Fruit fly (Drosophila melanogaster) whole organism: ENCODE results near the gene CG14423.

Source experiments
- CG8478 ChIP-seq: fragments of >200 bp; optimal IDR thresholded peaks from 2 replicates; lab custom pipeline; 2018; ENCODE audit warnings: inconsistent platforms
- EcR ChIP-seq, 2 experiments: fragments of >200 bp; optimal IDR thresholded peaks; 2 replicates each; lab custom pipeline; 2017; ENCODE audit warnings: missing biosample characterization in 2 of 2, missing genetic modification characterization in 2 of 2, missing genetic modification reagents in 2 of 2
- usp ChIP-seq: fragments of >200 bp; optimal IDR thresholded peaks from 2 replicates; lab custom pipeline; 2017; ENCODE audit warnings: missing biosample characterization, missing genetic modification characterization, mixed read lengths

DNA sequence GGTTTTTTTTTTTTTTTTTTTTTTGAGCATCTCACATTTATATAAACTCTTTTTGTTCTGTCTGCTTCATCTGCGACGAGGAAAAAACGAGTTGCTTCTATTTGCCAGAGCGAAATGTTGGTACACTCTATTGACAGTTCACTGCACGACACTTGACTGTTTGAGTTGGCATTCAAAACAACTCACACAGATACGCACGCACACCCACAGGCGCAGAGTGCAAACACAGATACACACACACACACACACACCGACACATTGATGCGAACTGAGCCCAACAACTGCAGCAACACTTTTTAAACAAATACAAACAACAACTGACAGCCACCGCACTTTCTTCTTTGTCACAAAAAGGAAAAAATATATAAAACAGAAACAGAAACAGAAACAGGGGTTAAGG lies 44.1 kb downstream of the CG14423 start:
- TF ChIP-seq CG8478 (lab: Kevin White, UChicago): no peak
- no peak for TF ChIP-seq usp (GFP tag; lab: Kevin White, UChicago)
- no peak for TF ChIP-seq EcR (GFP tag; optimal IDR thresholded peaks at IDR 0.05; lab: Kevin White, UChicago)
